Fruit fly (Drosophila melanogaster) whole organism, wandering third instar larva: Measurements from ENCODE around the gene ebd2.

ENCODE experiments used
- Abd-B ChIP-seq: fragments of >200 bp; optimal IDR thresholded peaks from 2 replicates; lab custom pipeline; 2017; ENCODE audit warnings: missing biosample characterization, missing genetic modification characterization
- CG32264 ChIP-seq: fragments of 200-800 bp; sonication (Bioruptor generic); optimal IDR thresholded peaks from 2 replicates; lab custom pipeline; 2016; ENCODE audit warnings: missing biosample characterization, missing genetic modification characterization
- CG9705 ChIP-seq: fragments of 200-800 bp; sonication (Bioruptor generic); optimal IDR thresholded peaks from 2 replicates; lab custom pipeline; 2018; ENCODE audit warnings: missing biosample characterization, mild to moderate bottlenecking, missing genetic modification characterization
- CrebA ChIP-seq: fragments of 200-800 bp; sonication (Bioruptor generic); optimal IDR thresholded peaks from 2 replicates; lab custom pipeline; 2016; ENCODE audit warnings: missing biosample characterization, mild to moderate bottlenecking, missing genetic modification characterization, borderline replicate concordance
- Dfd ChIP-seq: fragments of >200 bp; optimal IDR thresholded peaks from 2 replicates; lab custom pipeline; 2017; ENCODE audit warnings: missing biosample characterization, missing genetic modification characterization
- Dif ChIP-seq: fragments of 200-275, 200-300 bp; sonication (Bioruptor generic); optimal IDR thresholded peaks from 2 replicates; lab custom pipeline; 2018; ENCODE audit warnings: missing biosample characterization, missing genetic modification characterization; ENCODE audit not compliant: partially characterized antibody
- GATAd ChIP-seq: sonication (Bioruptor generic); optimal IDR thresholded peaks from 2 replicates; lab custom pipeline; 2016; ENCODE audit warnings: missing biosample characterization, missing genetic modification characterization
- HLH106 ChIP-seq: fragments of 200-800 bp; optimal IDR thresholded peaks from 3 replicates; lab custom pipeline; 2019; ENCODE audit warnings: missing biosample characterization, mild to moderate bottlenecking, missing genetic modification characterization, moderate library complexity
- Hnf4 ChIP-seq: fragments of 200-800 bp; sonication (Bioruptor generic); optimal IDR thresholded peaks from 2 replicates; lab custom pipeline; 2016; ENCODE audit warnings: missing biosample characterization, mild to moderate bottlenecking, missing genetic modification characterization
- Hr78 ChIP-seq: fragments of >200 bp; optimal IDR thresholded peaks from 2 replicates; lab custom pipeline; 2017; ENCODE audit warnings: missing biosample characterization, missing genetic modification characterization
- Hr83 ChIP-seq: fragments of 200-300 bp; sonication (Bioruptor generic); optimal IDR thresholded peaks from 2 replicates; lab custom pipeline; 2016; ENCODE audit warnings: missing biosample characterization, mild to moderate bottlenecking, missing genetic modification characterization, moderate library complexity; ENCODE audit not compliant: poor library complexity, severe bottlenecking
- Jra ChIP-seq: sonication (Bioruptor generic); optimal IDR thresholded peaks from 2 replicates; lab custom pipeline; 2016; ENCODE audit warnings: missing biosample characterization, missing genetic modification characterization
- Mio ChIP-seq: sonication (Bioruptor generic); optimal IDR thresholded peaks from 2 replicates; lab custom pipeline; 2016; ENCODE audit warnings: missing biosample characterization, missing genetic modification characterization
- Myc ChIP-seq: fragments of >200 bp; optimal IDR thresholded peaks from 2 replicates; lab custom pipeline; 2017
- N ChIP-seq: fragments of >200 bp; optimal IDR thresholded peaks from 2 replicates; lab custom pipeline; 2018; ENCODE audit warnings: missing biosample characterization, missing external identifiers, missing genetic modification characterization
- OdsH ChIP-seq: fragments of 200-800 bp; sonication (Bioruptor generic); optimal IDR thresholded peaks from 2 replicates; lab custom pipeline; 2016; ENCODE audit warnings: missing biosample characterization, mild to moderate bottlenecking, missing genetic modification characterization
- Rel ChIP-seq, 2 experiments: fragments of 200-800 bp; sonication (Bioruptor generic) in 1 of 2; optimal IDR thresholded peaks; 2 replicates in 1 of 2; 3 replicates in 1 of 2; lab custom pipeline; 2016 to 2019; ENCODE audit warnings: mild to moderate bottlenecking in 2 of 2, missing biosample characterization in 2 of 2, missing genetic modification characterization in 2 of 2, moderate library complexity in 1 of 2
- Sp1 ChIP-seq: fragments of 200-800 bp; sonication (Bioruptor generic); optimal IDR thresholded peaks from 3 replicates; lab custom pipeline; 2019; ENCODE audit warnings: missing biosample characterization, mild to moderate bottlenecking, missing genetic modification characterization, moderate library complexity
- Vsx2 ChIP-seq: fragments of 200-300, 225-300 bp; sonication (Bioruptor generic); optimal IDR thresholded peaks from 2 replicates; lab custom pipeline; 2018; ENCODE audit warnings: missing biosample characterization, missing genetic modification characterization; ENCODE audit not compliant: partially characterized antibody
- br ChIP-seq: fragments of 200-800 bp; sonication (Bioruptor generic); optimal IDR thresholded peaks from 2 replicates; lab custom pipeline; 2016; ENCODE audit warnings: missing biosample characterization, missing genetic modification characterization
- brk ChIP-seq: fragments of 200-800 bp; sonication (Bioruptor generic); optimal IDR thresholded peaks from 2 replicates; lab custom pipeline; 2016; ENCODE audit warnings: missing biosample characterization, mild to moderate bottlenecking, missing genetic modification characterization
- dl ChIP-seq, 2 experiments: fragments of 175-275, 200-275 bp in 1 of 2; fragments of 200-275 bp in 1 of 2; sonication (Bioruptor generic); optimal IDR thresholded peaks; lab custom pipeline; 2018; ENCODE audit warnings: mild to moderate bottlenecking in 2 of 2, missing biosample characterization in 2 of 2, missing genetic modification characterization in 2 of 2, moderate library complexity in 2 of 2; ENCODE audit not compliant: partially characterized antibody in 2 of 2, insufficient read depth in 1 of 2
- dmrt93B ChIP-seq: fragments of 200-800 bp; sonication (Bioruptor generic); optimal IDR thresholded peaks from 2 replicates; lab custom pipeline; 2018; ENCODE audit warnings: missing biosample characterization, mild to moderate bottlenecking, missing genetic modification characterization
- dsf ChIP-seq: sonication (Bioruptor generic); optimal IDR thresholded peaks from 2 replicates; lab custom pipeline; 2016; ENCODE audit warnings: missing biosample characterization, missing genetic modification characterization, borderline replicate concordance
- ey ChIP-seq: fragments of 200-800 bp; sonication (Bioruptor generic); optimal IDR thresholded peaks from 2 replicates; lab custom pipeline; 2016; ENCODE audit warnings: missing biosample characterization, missing genetic modification characterization
- foxo ChIP-seq, 2 experiments: fragments of 200-800 bp; sonication (Bioruptor generic); optimal IDR thresholded peaks; 2 replicates in 1 of 2; 3 replicates in 1 of 2; lab custom pipeline; 2016 to 2017; ENCODE audit warnings: missing biosample characterization in 2 of 2, missing genetic modification characterization in 2 of 2
- fru ChIP-seq: fragments of 200-800 bp; sonication (Bioruptor generic); optimal IDR thresholded peaks from 3 replicates; lab custom pipeline; 2016; ENCODE audit warnings: missing biosample characterization, mild to moderate bottlenecking, missing genetic modification characterization
- h ChIP-seq: fragments of 200-800 bp; sonication (Bioruptor generic); optimal IDR thresholded peaks from 3 replicates; lab custom pipeline; 2016; ENCODE audit warnings: missing biosample characterization, mild to moderate bottlenecking, missing genetic modification characterization
- jim ChIP-seq: fragments of 175-275, 200-325 bp; sonication (Bioruptor generic); optimal IDR thresholded peaks from 2 replicates; lab custom pipeline; 2016; ENCODE audit warnings: missing biosample characterization, mild to moderate bottlenecking, missing genetic modification characterization
- lola ChIP-seq: fragments of >200 bp; optimal IDR thresholded peaks from 2 replicates; lab custom pipeline; 2017; ENCODE audit warnings: missing biosample characterization, missing genetic modification characterization
- pan ChIP-seq: fragments of >200 bp; optimal IDR thresholded peaks from 2 replicates; lab custom pipeline; 2017
- psq ChIP-seq: fragments of 200-800 bp; sonication (Bioruptor generic); optimal IDR thresholded peaks from 3 replicates; lab custom pipeline; 2017; ENCODE audit warnings: missing biosample characterization, mild to moderate bottlenecking, missing genetic modification characterization, moderate library complexity
- rgr ChIP-seq: fragments of 200-800 bp; sonication (Bioruptor generic); optimal IDR thresholded peaks from 3 replicates; lab custom pipeline; 2016; ENCODE audit warnings: missing biosample characterization, mild to moderate bottlenecking, missing genetic modification characterization
- sage ChIP-seq: fragments of 200-800 bp; sonication (Bioruptor generic); optimal IDR thresholded peaks from 2 replicates; lab custom pipeline; 2016; ENCODE audit warnings: missing biosample characterization, mild to moderate bottlenecking, missing genetic modification characterization
- sv ChIP-seq: fragments of 200-800 bp; sonication (Bioruptor generic); optimal IDR thresholded peaks from 3 replicates; lab custom pipeline; 2016; ENCODE audit warnings: missing biosample characterization, missing genetic modification characterization
- tai ChIP-seq: sonication (Bioruptor generic); optimal IDR thresholded peaks from 2 replicates; lab custom pipeline; 2016; ENCODE audit warnings: missing biosample characterization, missing genetic modification characterization
- usp ChIP-seq: fragments of >200 bp; optimal IDR thresholded peaks from 2 replicates; lab custom pipeline; 2017; ENCODE audit warnings: missing biosample characterization, missing genetic modification characterization
- woc ChIP-seq: sonication (Bioruptor generic); optimal IDR thresholded peaks from 2 replicates; lab custom pipeline; 2016; ENCODE audit warnings: missing biosample characterization, mild to moderate bottlenecking, missing genetic modification characterization

ebd2 gene

DNA sequence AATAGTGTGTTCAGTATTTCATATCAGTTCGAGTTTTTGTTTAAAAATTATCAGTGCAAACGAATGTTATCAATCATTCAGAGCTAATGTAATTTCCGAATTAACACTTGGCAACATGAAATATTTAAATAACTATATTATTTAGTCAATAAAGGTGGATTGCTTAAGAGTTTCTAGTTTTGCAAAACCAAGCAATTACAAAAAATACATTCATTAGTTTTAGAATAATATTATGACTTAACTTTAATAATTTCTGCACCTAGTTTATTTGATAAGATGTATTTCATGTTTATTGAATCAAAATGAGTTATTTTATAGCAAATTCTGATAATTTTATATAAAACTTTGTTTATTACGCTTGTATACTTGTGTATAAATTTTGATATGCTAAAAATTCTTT lies 34.4 kb upstream of the ebd2 start:
- no peak for TF ChIP-seq Hr78
- TF ChIP-seq foxo (GFP tag; optimal IDR thresholded peaks at IDR 0.05; lab: Kevin White, UChicago) = peak in 1 of 2 experiments; percentile 1
- no peak for TF ChIP-seq pan (lab: Kevin White, UChicago)
- no peak for TF ChIP-seq OdsH (GFP tag; lab: Kevin White, UChicago)
- TF ChIP-seq Dfd (GFP tag; lab: Kevin White, UChicago) = no peak

DNA sequence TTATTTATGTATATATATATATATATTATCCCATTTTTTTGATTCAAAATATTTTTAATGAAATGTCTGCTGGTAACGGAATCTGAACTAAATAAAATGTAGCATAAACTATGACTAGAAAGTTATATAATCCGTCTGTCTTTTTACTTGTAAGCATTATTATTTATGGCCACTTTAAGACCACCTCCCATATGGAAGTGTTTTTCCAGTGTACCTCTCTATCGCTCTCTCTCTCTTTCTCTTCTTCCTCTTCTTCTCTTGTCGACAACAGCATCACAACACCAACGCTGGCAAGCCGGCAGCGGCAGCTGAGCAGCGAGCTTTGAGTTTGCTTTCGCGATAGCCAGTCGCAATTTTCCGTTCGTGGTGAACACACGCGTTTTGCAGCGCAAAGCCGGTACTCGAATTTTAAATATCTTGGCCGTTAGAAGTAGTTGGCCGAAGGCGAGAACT lies 33.1 kb upstream of the ebd2 start, which contains the start of gene rgn:
Gene rgn (plus strand): TSS at position 344 of the 453 bp plus-strand sequence.
- TF ChIP-seq Vsx2 (GFP tag; lab: Kevin White, UChicago) (peak; percentile 26), Abd-B (GFP tag; lab: Kevin White, UChicago) (no peak), jim (GFP tag; lab: Kevin White, UChicago) (no peak), Jra (GFP tag; lab: Kevin White, UChicago) (peak; percentile 8), OdsH (GFP tag; lab: Kevin White, UChicago) (peak; percentile 81), ey (GFP tag; lab: Kevin White, UChicago) (peak; percentile 66), fru (peak; percentile 71), CG9705 (GFP tag; lab: Kevin White, UChicago) (peak; percentile 59), br (GFP tag; lab: Kevin White, UChicago) (peak; percentile 29), sage (no peak), dsf (GFP tag; lab: Kevin White, UChicago) (no peak), Hr83 (GFP tag; lab: Kevin White, UChicago) (peak; percentile 53), usp (GFP tag; lab: Kevin White, UChicago) (no peak), Hnf4 (peak; percentile 68), h (GFP tag; lab: Kevin White, UChicago) (peak; percentile 64), dmrt93B (GFP tag; lab: Kevin White, UChicago) (peak; percentile 72), Mio (GFP tag; lab: Kevin White, UChicago) (no peak), brk (peak; percentile 3), rgr (GFP tag; lab: Kevin White, UChicago) (peak; percentile 83), sv (GFP tag; lab: Kevin White, UChicago) (no peak), lola (GFP tag; lab: Kevin White, UChicago) (no peak), dl (GFP tag; optimal IDR thresholded peaks at IDR 0.05; lab: Kevin White, UChicago; ENCODE audit: insufficient read depth in 1 of 2, partially characterized antibody in 2 of 2) (peak; percentile 6 to 8), Hr78 (no peak), Dfd (GFP tag; lab: Kevin White, UChicago) (no peak), HLH106 (tag; lab: Kevin White, UChicago) (peak; percentile 84), tai (GFP tag; lab: Kevin White, UChicago) (no peak), CG32264 (GFP tag; lab: Kevin White, UChicago) (peak; percentile 6), N (no peak), woc (peak; percentile 65), Dif (GFP tag; lab: Kevin White, UChicago) (peak; percentile 67), pan (lab: Kevin White, UChicago) (no peak), Rel (GFP tag; optimal IDR thresholded peaks at IDR 0.05; lab: Kevin White, UChicago) (no peak), Rel (tag; optimal IDR thresholded peaks at IDR 0.05; lab: Kevin White, UChicago) (peak; percentile 1), foxo (GFP tag; optimal IDR thresholded peaks at IDR 0.05; lab: Kevin White, UChicago) (peak in 1 of 2 experiments; percentile 86), GATAd (GFP tag; lab: Kevin White, UChicago) (no peak), Myc (lab: Kevin White, UChicago) (no peak), Sp1 (peak; percentile 88), CrebA (GFP tag; lab: Kevin White, UChicago) (no peak), psq (peak; percentile 86)
- TF ChIP-seq, all 38 proteins: peak for 22

DNA sequence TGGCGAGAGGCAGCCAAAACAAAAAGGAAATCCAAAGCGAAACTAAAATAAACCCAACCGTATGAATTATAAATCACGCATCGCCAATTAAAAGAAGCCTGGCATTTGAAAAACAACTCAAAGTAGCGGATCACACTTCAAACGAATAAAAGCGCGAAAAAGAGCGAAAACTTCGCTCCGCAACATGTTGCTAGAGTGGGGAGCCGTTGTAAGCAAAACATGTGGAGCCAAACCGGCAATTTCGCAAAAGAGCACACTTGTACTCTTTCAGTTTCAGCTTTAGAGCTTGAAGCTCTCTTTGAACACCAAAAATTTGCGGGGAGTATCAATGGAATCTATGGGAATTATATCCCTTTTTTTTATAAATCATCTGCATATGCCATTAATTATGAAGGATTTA lies 32.7 kb upstream of the ebd2 start:
- TF ChIP-seq Dif (GFP tag; lab: Kevin White, UChicago) (peak; percentile 47), dl (GFP tag; optimal IDR thresholded peaks at IDR 0.05; lab: Kevin White, UChicago; ENCODE audit: insufficient read depth in 1 of 2, partially characterized antibody in 2 of 2) (peak; percentile 40 to 54), rgr (GFP tag; lab: Kevin White, UChicago) (no peak)
- TF ChIP-seq, all 38 proteins: peak for 2
